Fruit fly (Drosophila melanogaster): ENCODE results near the gene CG12104.

The CG12104 gene

DNA sequence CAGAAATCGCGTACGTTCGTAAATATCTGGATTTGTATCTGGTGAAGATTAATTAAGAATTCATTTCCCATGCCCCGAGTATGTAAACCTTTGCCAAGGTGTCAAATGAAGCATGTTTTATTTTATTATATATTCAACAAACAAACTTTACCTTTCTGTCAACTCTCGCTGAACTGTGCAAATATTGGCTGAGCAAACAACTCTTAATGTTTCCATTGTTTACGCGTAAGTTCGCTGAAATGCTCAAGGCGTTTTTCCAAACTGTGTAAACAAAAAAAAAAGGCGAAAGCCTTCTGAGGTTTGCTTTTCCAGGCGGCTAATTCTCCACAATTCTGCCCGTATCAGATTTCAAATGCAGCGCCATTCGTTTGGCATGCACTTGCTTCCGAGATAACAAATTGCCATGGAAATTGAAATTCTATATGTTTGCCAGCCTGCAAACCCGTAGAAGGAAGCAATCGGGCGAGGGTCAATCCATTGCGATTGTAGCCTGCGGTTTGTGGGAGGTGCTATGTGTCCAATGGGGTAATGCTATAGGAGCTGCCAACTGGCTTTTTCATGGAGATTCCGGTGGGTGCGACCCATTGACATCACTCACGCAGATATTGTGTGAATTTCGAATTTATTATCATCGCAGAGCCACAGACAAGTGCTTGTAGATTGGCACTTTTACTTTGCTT, 10.6 kb downstream of the CG12104 start (continued):
- TF ChIP-seq CG13624 (GFP tag; optimal IDR thresholded peaks at IDR 0.05), result peak; percentile 71
- TF ChIP-seq CG7786 (GFP tag; optimal IDR thresholded peaks at IDR 0.05), result peak; percentile 38
- TF ChIP-seq Xrp1 (GFP tag; IDR thresholded peaks at IDR 0.05), result peak; percentile 57; the same call in 1 of the 2 replicates
- TF ChIP-seq Camta (GFP tag; optimal IDR thresholded peaks at IDR 0.05), result peak; percentile 71
- TF ChIP-seq tgo (GFP tag; IDR thresholded peaks at IDR 0.05), result peak; percentile 25; the same call in 1 of the 3 replicates
- no peak for TF ChIP-seq CG42726 (GFP tag; IDR thresholded peaks at IDR 0.05; ENCODE audit: partially characterized antibody)
- peak; percentile 24; the same call in 1 of the 2 replicates for TF ChIP-seq Ravus (GFP tag; IDR thresholded peaks at IDR 0.05)
- TF ChIP-seq wek (GFP tag; optimal IDR thresholded peaks at IDR 0.05), result peak; percentile 65
- peak; percentile 63 for TF ChIP-seq CG33213 (GFP tag; optimal IDR thresholded peaks at IDR 0.05)
- peak; percentile 53 for TF ChIP-seq her (GFP tag; optimal IDR thresholded peaks at IDR 0.05)
- peak; percentile 76 for TF ChIP-seq ATbp (GFP tag; optimal IDR thresholded peaks at IDR 0.05)
- TF ChIP-seq E2f2 (GFP tag; IDR thresholded peaks at IDR 0.05), result peak; percentile 35; the same call in 1 of the 2 replicates
- 0 out of 3 replicates have a peak, but pooled peaks have one; percentile 36 for TF ChIP-seq zfh1 (GFP tag; IDR thresholded peaks at IDR 0.05)
- peak; percentile 30 for TF ChIP-seq CG8359 (GFP tag; optimal IDR thresholded peaks at IDR 0.05; ENCODE audit: borderline replicate concordance)
- TF ChIP-seq Aef1 (GFP tag; IDR thresholded peaks at IDR 0.05), result no peak
- peak; percentile 83 for TF ChIP-seq CG13296 (GFP tag; optimal IDR thresholded peaks at IDR 0.05)
- no peak for TF ChIP-seq CG6254 (GFP tag; optimal IDR thresholded peaks at IDR 0.05)
- TF ChIP-seq hkb (optimal IDR thresholded peaks at IDR 0.05), result no peak
- peak; percentile 80 for TF ChIP-seq hkb (GFP tag; IDR thresholded peaks at IDR 0.05)
- TF ChIP-seq CG11560 (tag; IDR thresholded peaks at IDR 0.05), result no peak
- TF ChIP-seq dmrt99B (tag; optimal IDR thresholded peaks at IDR 0.05), result no peak
- no peak for TF ChIP-seq vvl (GFP tag; IDR thresholded peaks at IDR 0.05)
- TF ChIP-seq ara (GFP tag; IDR thresholded peaks at IDR 0.05), result no peak
- peak; percentile 30 for TF ChIP-seq kay (GFP tag; optimal IDR thresholded peaks at IDR 0.05)
- TF ChIP-seq pros (GFP tag; optimal IDR thresholded peaks at IDR 0.05), result no peak
- no peak for TF ChIP-seq chn (GFP tag; optimal IDR thresholded peaks at IDR 0.05)
- TF ChIP-seq pfk (GFP tag; optimal IDR thresholded peaks at IDR 0.05), result peak; percentile 46
- peak; percentile 3 for TF ChIP-seq CG8944 (GFP tag; optimal IDR thresholded peaks at IDR 0.05)
- no peak; the same call in 1 of the 2 replicates for TF ChIP-seq CG14441 (GFP tag; IDR thresholded peaks at IDR 0.05)
- peak; percentile 92 for TF ChIP-seq CG15011 (GFP tag; optimal IDR thresholded peaks at IDR 0.05)
- no peak for TF ChIP-seq br (optimal IDR thresholded peaks at IDR 0.05)
- TF ChIP-seq sisA (GFP tag; IDR thresholded peaks at IDR 0.05), result no peak
- TF ChIP-seq CG11247 (GFP tag; IDR thresholded peaks at IDR 0.05), result peak; percentile 70
- TF ChIP-seq ac (GFP tag; optimal IDR thresholded peaks at IDR 0.05), result no peak
- no peak for TF ChIP-seq sens-2 (GFP tag; IDR thresholded peaks at IDR 0.05)
- TF ChIP-seq Hr51 (GFP tag; optimal IDR thresholded peaks at IDR 0.05), result peak in 1 of 2 experiments; percentile 59
- peak; percentile 27 for TF ChIP-seq salm (tag; optimal IDR thresholded peaks at IDR 0.05)
- TF ChIP-seq CG9932 (GFP tag; IDR thresholded peaks at IDR 0.05), result peak; percentile 68
- TF ChIP-seq CG15601 (tag; optimal IDR thresholded peaks at IDR 0.05), result peak; percentile 11
- TF ChIP-seq gem (tag; optimal IDR thresholded peaks at IDR 0.05), result no peak
- peak; percentile 75 for TF ChIP-seq CG9727 (GFP tag; optimal IDR thresholded peaks at IDR 0.05)
- TF ChIP-seq NC2β (GFP tag; optimal IDR thresholded peaks at IDR 0.05), result peak; percentile 13
- TF ChIP-seq pho (GFP tag; optimal IDR thresholded peaks at IDR 0.05), result peak; percentile 82
- peak; percentile 53 for TF ChIP-seq grau (tag; optimal IDR thresholded peaks at IDR 0.05)
- TF ChIP-seq Rfx (GFP tag; IDR thresholded peaks at IDR 0.05), result peak; percentile 82
- TF ChIP-seq CG11398 (GFP tag; optimal IDR thresholded peaks at IDR 0.05), result peak; percentile 43
- TF ChIP-seq nmo (GFP tag; optimal IDR thresholded peaks at IDR 0.05), result no peak
- TF ChIP-seq Nf-YC (tag; optimal IDR thresholded peaks at IDR 0.05), result no peak
- TF ChIP-seq CG18619 (GFP tag; optimal IDR thresholded peaks at IDR 0.05), result peak; percentile 79
- TF ChIP-seq CG9609 (GFP tag; optimal IDR thresholded peaks at IDR 0.05), result no peak
